Worm (Caenorhabditis elegans) whole organism, L3 larva: ENCODE results near the gene C28D4.8.

Source experiments
- ama-1 ChIP-seq: fragments of 150-350 bp; optimal IDR thresholded peaks from 2 replicates; lab custom pipeline; 2018
- egl-27 ChIP-seq: sonication (generic microtip); optimal IDR thresholded peaks from 4 replicates; lab custom pipeline; 2017; ENCODE audit warnings: missing biosample characterization, missing genetic modification reagents, missing genetic modification characterization
- elt-3 ChIP-seq, 3 experiments: fragments of 150-350 bp in 1 of 3; sonication (generic microtip) in 2 of 3; optimal IDR thresholded peaks; 2 replicates in 2 of 3; 4 replicates in 1 of 3; lab custom pipeline; 2014 to 2017; ENCODE audit warnings: missing biosample characterization in 3 of 3, missing genetic modification characterization in 3 of 3
- fkh-10 ChIP-seq: sonication (generic microtip); optimal IDR thresholded peaks from 2 replicates; lab custom pipeline; 2017; ENCODE audit warnings: missing biosample characterization, missing genetic modification reagents, missing genetic modification characterization
- fkh-2 ChIP-seq: fragments of 150-350 bp; optimal IDR thresholded peaks from 2 replicates; lab custom pipeline; 2014; ENCODE audit warnings: missing biosample characterization, missing genetic modification reagents, missing genetic modification characterization
- hmg-11 ChIP-seq: sonication (generic microtip); optimal IDR thresholded peaks from 2 replicates; lab custom pipeline; 2016; ENCODE audit warnings: missing genetic modification characterization, missing compliant biosample characterization
- mdl-1 ChIP-seq: fragments of 150-350 bp; optimal IDR thresholded peaks from 2 replicates; lab custom pipeline; 2014; ENCODE audit warnings: missing biosample characterization, missing genetic modification characterization
- nfya-1 ChIP-seq: sonication (generic microtip); optimal IDR thresholded peaks from 2 replicates; lab custom pipeline; 2017; ENCODE audit warnings: missing genetic modification characterization, mild to moderate bottlenecking, missing compliant biosample characterization, antibody characterized with exemption, moderate library complexity; ENCODE audit not compliant: insufficient read depth
- nhr-237 ChIP-seq: fragments of 150-350 bp; optimal IDR thresholded peaks from 2 replicates; lab custom pipeline; 2014; ENCODE audit warnings: missing biosample characterization, missing genetic modification characterization
- nhr-43 ChIP-seq: sonication (generic microtip); optimal IDR thresholded peaks from 2 replicates; lab custom pipeline; 2016; ENCODE audit warnings: mild to moderate bottlenecking, missing genetic modification characterization, missing compliant biosample characterization; ENCODE audit not compliant: poor library complexity, severe bottlenecking
- nhr-77 ChIP-seq: fragments of 150-350 bp; optimal IDR thresholded peaks from 2 replicates; lab custom pipeline; 2014; ENCODE audit warnings: missing biosample characterization, missing genetic modification characterization
- snpc-4 ChIP-seq: fragments of 150-350 bp; optimal IDR thresholded peaks from 2 replicates; lab custom pipeline; 2014; ENCODE audit warnings: missing biosample characterization, missing genetic modification characterization
- ztf-11 ChIP-seq: fragments of 150-350 bp; optimal IDR thresholded peaks from 2 replicates; lab custom pipeline; 2014; ENCODE audit warnings: missing biosample characterization, missing genetic modification characterization

DNA sequence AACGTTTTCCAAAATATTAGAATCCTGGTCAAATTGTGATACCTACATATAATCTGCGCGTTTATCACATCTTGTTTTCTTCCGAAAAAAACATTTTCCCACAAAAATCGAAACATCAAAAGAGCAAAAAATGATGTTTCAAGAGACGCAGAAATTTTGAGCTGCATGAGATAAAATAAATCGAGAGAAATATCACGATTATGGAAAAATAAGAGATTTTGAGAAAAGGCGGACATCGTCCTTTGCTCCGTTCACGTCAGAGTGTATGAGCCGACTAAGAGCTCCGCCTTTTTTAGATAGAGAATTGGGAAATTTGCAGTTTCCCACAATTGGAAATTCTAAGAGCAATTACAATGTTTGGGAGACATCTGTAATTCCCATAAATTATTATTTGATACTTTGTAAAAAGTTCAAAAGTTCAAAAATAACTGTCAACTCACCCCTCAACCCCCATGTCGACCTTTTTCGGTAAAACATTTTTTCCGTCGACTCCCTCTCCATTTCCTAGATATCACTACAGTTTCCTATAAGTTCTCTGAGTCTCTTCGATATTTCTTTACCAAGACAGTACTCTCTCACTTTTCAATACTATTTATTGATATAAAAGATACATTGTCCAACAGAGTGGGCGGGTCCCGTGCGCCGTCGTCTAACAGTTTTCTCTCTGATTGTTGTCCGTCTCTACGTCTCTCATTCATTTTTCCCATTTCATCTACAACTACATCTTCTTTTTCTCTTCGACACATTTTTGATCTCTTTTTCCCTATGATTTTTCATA, 8.6 kb upstream of the C28D4.8 start:
- no peak for TF ChIP-seq ama-1 (lab: Kevin White, UChicago)
- TF ChIP-seq nhr-237 (tag; lab: Kevin White, UChicago): no peak
- no peak for TF ChIP-seq elt-3 (tag; optimal IDR thresholded peaks at IDR 0.05; lab: Kevin White, UChicago)
- TF ChIP-seq fkh-2: no peak
- no peak for TF ChIP-seq fkh-10 (GFP tag; lab: Kevin White, UChicago)
- TF ChIP-seq nhr-43 (tag; lab: Kevin White, UChicago): peak; percentile 43
- TF ChIP-seq nhr-77 (tag; lab: Kevin White, UChicago): no peak
- TF ChIP-seq egl-27 (tag; lab: Kevin White, UChicago): no peak
- no peak for TF ChIP-seq snpc-4 (tag; lab: Kevin White, UChicago)
- peak; percentile 2 for TF ChIP-seq nfya-1 (tag; lab: Kevin White, UChicago)
- TF ChIP-seq ztf-11 (tag; lab: Kevin White, UChicago): no peak
- no peak for TF ChIP-seq hmg-11
- TF ChIP-seq mdl-1: no peak
